Worm (Caenorhabditis elegans) whole organism, L2 larva: Measurements from ENCODE around the gene rnf-113.

Experiments used
- C34F6.9 ChIP-seq: fragments of 150-350 bp; optimal IDR thresholded peaks from 2 replicates; lab custom pipeline; 2014; ENCODE audit warnings: missing biosample characterization, missing genetic modification characterization
- F13H6.1 ChIP-seq: sonication (generic microtip); optimal IDR thresholded peaks from 2 replicates; lab custom pipeline; 2016; ENCODE audit warnings: missing genetic modification characterization, missing compliant biosample characterization
- R02D3.7 ChIP-seq: fragments of 150-350 bp; optimal IDR thresholded peaks from 2 replicates; lab custom pipeline; 2014; ENCODE audit warnings: missing biosample characterization, missing genetic modification characterization
- alr-1 ChIP-seq: fragments of 150-350 bp; optimal IDR thresholded peaks from 2 replicates; lab custom pipeline; 2014; ENCODE audit warnings: missing biosample characterization, missing genetic modification characterization
- ama-1 ChIP-seq: fragments of 150-350 bp; optimal IDR thresholded peaks from 2 replicates; lab custom pipeline; 2018; ENCODE audit warnings: inconsistent platforms
- blmp-1 ChIP-seq: sonication (generic microtip); optimal IDR thresholded peaks from 2 replicates; lab custom pipeline; 2017; ENCODE audit warnings: missing genetic modification characterization, mild to moderate bottlenecking, missing compliant biosample characterization, antibody characterized with exemption, moderate library complexity; ENCODE audit not compliant: insufficient read depth
- ceh-16 ChIP-seq: fragments of 150-350 bp; optimal IDR thresholded peaks from 2 replicates; lab custom pipeline; 2014; ENCODE audit warnings: missing biosample characterization, missing genetic modification characterization
- dmd-4 ChIP-seq: sonication (generic microtip); optimal IDR thresholded peaks from 2 replicates; lab custom pipeline; 2017; ENCODE audit warnings: missing biosample characterization, missing genetic modification characterization
- fos-1 ChIP-seq: fragments of 150-350 bp; optimal IDR thresholded peaks from 2 replicates; lab custom pipeline; 2014; ENCODE audit warnings: missing biosample characterization, missing genetic modification characterization
- lin-39 ChIP-seq: fragments of 150-350 bp; optimal IDR thresholded peaks from 2 replicates; lab custom pipeline; 2014; ENCODE audit warnings: missing biosample characterization, missing genetic modification reagents, missing genetic modification characterization
- lsy-2 ChIP-seq, 2 experiments: fragments of 150-350 bp in 1 of 2; sonication (generic microtip) in 1 of 2; optimal IDR thresholded peaks; 2 replicates each; lab custom pipeline; 2014 to 2017; ENCODE audit warnings: missing biosample characterization in 2 of 2, missing genetic modification characterization in 2 of 2
- mdl-1 ChIP-seq, 2 experiments: fragments of 150-350 bp in 1 of 2; sonication (generic microtip) in 1 of 2; optimal IDR thresholded peaks; 2 replicates each; lab custom pipeline; 2017; ENCODE audit warnings: missing biosample characterization in 2 of 2, missing genetic modification characterization in 2 of 2
- nhr-10 ChIP-seq: sonication (generic microtip); optimal IDR thresholded peaks from 2 replicates; lab custom pipeline; 2017; ENCODE audit warnings: missing biosample characterization, missing genetic modification characterization
- nhr-129 ChIP-seq: fragments of 150-350 bp; optimal IDR thresholded peaks from 2 replicates; lab custom pipeline; 2014; ENCODE audit warnings: missing biosample characterization, missing genetic modification characterization
- nhr-21 ChIP-seq: fragments of 150-350 bp; optimal IDR thresholded peaks from 2 replicates; lab custom pipeline; 2014; ENCODE audit warnings: missing biosample characterization, missing genetic modification characterization
- nhr-23 ChIP-seq: fragments of 150-350 bp; optimal IDR thresholded peaks from 2 replicates; lab custom pipeline; 2014; ENCODE audit warnings: missing biosample characterization, missing genetic modification reagents, missing genetic modification characterization
- nhr-25 ChIP-seq: fragments of 150-350 bp; sonication (generic microtip); optimal IDR thresholded peaks from 3 replicates; lab custom pipeline; 2014; ENCODE audit warnings: missing biosample characterization, missing genetic modification characterization
- nhr-6 ChIP-seq: fragments of 150-350 bp; optimal IDR thresholded peaks from 2 replicates; lab custom pipeline; 2014; ENCODE audit warnings: missing biosample characterization, missing genetic modification characterization
- nhr-77 ChIP-seq: fragments of 150-350 bp; optimal IDR thresholded peaks from 2 replicates; lab custom pipeline; 2014; ENCODE audit warnings: missing biosample characterization, missing genetic modification characterization
- sem-4 ChIP-seq: fragments of 150-350 bp; optimal IDR thresholded peaks from 2 replicates; lab custom pipeline; 2014; ENCODE audit warnings: missing biosample characterization, missing genetic modification reagents, missing genetic modification characterization
- skn-1 ChIP-seq: sonication (generic microtip); optimal IDR thresholded peaks from 2 replicates; lab custom pipeline; 2017; ENCODE audit warnings: missing biosample characterization, missing genetic modification characterization
- sma-3 ChIP-seq: sonication (generic microtip); optimal IDR thresholded peaks from 2 replicates; lab custom pipeline; 2016; ENCODE audit warnings: missing genetic modification reagents, missing genetic modification characterization, missing compliant biosample characterization
- sma-9 ChIP-seq, 2 experiments: fragments of 150-350 bp in 1 of 2; sonication (generic microtip) in 1 of 2; optimal IDR thresholded peaks; 2 replicates each; lab custom pipeline; 2014 to 2016; ENCODE audit warnings: missing genetic modification characterization in 2 of 2, mild to moderate bottlenecking in 1 of 2, missing biosample characterization in 1 of 2, missing compliant biosample characterization in 1 of 2, missing genetic modification reagents in 1 of 2, moderate library complexity in 1 of 2
- snpc-4 ChIP-seq: fragments of 150-350 bp; optimal IDR thresholded peaks from 2 replicates; lab custom pipeline; 2014; ENCODE audit warnings: missing biosample characterization, missing genetic modification characterization
- unc-55 ChIP-seq: fragments of 150-350 bp; sonication (generic microtip); optimal IDR thresholded peaks from 3 replicates; lab custom pipeline; 2014; ENCODE audit warnings: missing biosample characterization, missing genetic modification reagents, missing genetic modification characterization
- unc-62 ChIP-seq: fragments of 150-350 bp; optimal IDR thresholded peaks from 2 replicates; lab custom pipeline; 2014; ENCODE audit warnings: missing biosample characterization, missing genetic modification reagents, missing genetic modification characterization
- zag-1 ChIP-seq: fragments of 150-350 bp; optimal IDR thresholded peaks from 2 replicates; lab custom pipeline; 2014; ENCODE audit warnings: missing biosample characterization, missing genetic modification characterization
- ztf-1 ChIP-seq: fragments of 200-800 bp; sonication (Bioruptor generic); conservative IDR thresholded peaks from 2 replicates; pipeline ENCODE4 v1.3.6; 2022; ENCODE audit warnings: missing genetic modification characterization, missing compliant biosample characterization
- ztf-11 ChIP-seq: sonication (generic microtip); optimal IDR thresholded peaks from 2 replicates; lab custom pipeline; 2017; ENCODE audit warnings: missing biosample characterization, missing genetic modification characterization
- ztf-4 ChIP-seq: fragments of 150-350 bp; optimal IDR thresholded peaks from 2 replicates; lab custom pipeline; 2014; ENCODE audit warnings: missing biosample characterization, missing genetic modification characterization

The rnf-113 gene

DNA sequence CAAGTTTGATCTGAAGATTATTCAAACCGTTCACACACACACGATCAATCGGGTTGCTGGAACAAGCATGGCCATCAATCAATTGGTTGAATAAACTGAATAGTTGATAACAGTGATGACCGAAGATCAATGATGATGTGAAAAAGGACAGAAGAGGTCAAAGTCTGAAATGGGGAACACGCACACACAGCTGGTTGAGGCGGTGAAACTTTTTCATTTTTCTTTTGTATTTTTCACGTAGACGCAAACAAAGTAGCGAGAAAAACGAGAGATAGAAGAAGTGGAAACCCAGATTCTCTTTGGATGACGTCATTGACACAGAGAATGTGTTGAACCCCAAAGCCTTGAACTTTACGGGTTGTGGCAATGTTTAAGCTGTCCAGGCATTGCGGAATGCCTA lies 40.0 kb downstream of the rnf-113 start (continued):
- TF ChIP-seq ztf-4 (peak; percentile 76), sma-9 (GFP tag; optimal IDR thresholded peaks at IDR 0.05; lab: Kevin White, UChicago) (peak; percentile 91), sma-9 (tag; optimal IDR thresholded peaks at IDR 0.05; lab: Kevin White, UChicago) (no peak), dmd-4 (tag; lab: Kevin White, UChicago) (no peak)

DNA sequence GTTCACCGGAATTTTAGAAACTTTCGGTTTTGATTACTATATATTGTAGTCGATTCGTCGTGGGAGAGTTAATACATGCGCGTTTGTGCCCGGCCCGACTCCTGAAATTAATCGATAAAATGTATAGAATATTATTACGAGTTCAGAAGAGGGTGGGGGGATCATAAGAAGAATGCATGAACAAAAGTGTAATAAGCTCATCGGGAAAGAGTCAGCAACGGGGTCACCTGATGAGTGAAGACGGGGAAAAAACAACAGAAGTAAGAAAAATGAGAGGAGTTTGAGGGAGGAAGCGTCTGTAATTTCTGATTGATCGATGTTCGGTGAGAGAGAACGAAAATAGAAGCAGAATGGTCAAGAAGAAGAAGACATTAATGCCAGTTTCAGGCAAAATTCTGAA lies 41.3 kb downstream of the rnf-113 start, which contains the start of gene W09D10.4:
W09D10.4 (minus strand) TSS at position 101 of the 400 bp plus-strand sequence.
- TF ChIP-seq nhr-21 (tag; lab: Kevin White, UChicago) (no peak), sma-9 (GFP tag; optimal IDR thresholded peaks at IDR 0.05; lab: Kevin White, UChicago) (peak; percentile 32), sma-9 (tag; optimal IDR thresholded peaks at IDR 0.05; lab: Kevin White, UChicago) (no peak), ztf-11 (tag; lab: Kevin White, UChicago) (no peak), R02D3.7 (tag; lab: Kevin White, UChicago) (no peak), unc-62 (GFP tag; lab: Kevin White, UChicago) (no peak), nhr-129 (tag; lab: Kevin White, UChicago) (peak; percentile 10), unc-55 (GFP tag; lab: Kevin White, UChicago) (no peak), ama-1 (lab: Kevin White, UChicago) (no peak), mdl-1 (tag; optimal IDR thresholded peaks at IDR 0.05; lab: Kevin White, UChicago) (no peak), blmp-1 (no peak), ztf-1 (GFP tag; lab: Robert Waterston, UW) (no peak), nhr-77 (tag; lab: Kevin White, UChicago) (no peak), F13H6.1 (tag; lab: Kevin White, UChicago) (peak; percentile 20), alr-1 (tag; lab: Kevin White, UChicago) (no peak), lsy-2 (tag; optimal IDR thresholded peaks at IDR 0.05; lab: Kevin White, UChicago) (no peak), snpc-4 (tag; lab: Kevin White, UChicago) (no peak), ztf-4 (no peak)
- TF ChIP-seq, all 48 proteins: peak for 3

DNA sequence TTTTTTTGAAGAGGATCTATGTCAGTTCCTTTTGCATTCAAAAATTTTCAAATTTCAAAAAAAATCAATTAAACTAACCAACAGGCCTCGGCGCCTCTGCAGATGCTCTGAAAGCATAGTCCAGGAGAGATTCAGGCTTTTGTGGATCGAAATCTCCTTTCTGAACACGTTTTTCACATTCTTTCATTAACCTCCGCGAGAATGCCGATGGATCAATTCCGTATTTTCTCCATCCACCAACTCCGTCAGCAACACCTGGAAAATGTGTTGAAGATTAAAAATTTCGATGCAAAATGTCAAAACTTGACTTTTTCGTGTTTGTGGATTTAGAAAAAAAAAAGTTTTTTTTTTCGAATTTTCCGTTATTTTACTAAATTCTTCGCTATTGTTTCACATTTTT lies 42.9 kb downstream of the rnf-113 start:
- TF ChIP-seq zag-1 (no peak), nhr-23 (tag; lab: Kevin White, UChicago) (no peak), dmd-4 (tag; lab: Kevin White, UChicago) (no peak), nhr-25 (tag; lab: Kevin White, UChicago) (no peak)

DNA sequence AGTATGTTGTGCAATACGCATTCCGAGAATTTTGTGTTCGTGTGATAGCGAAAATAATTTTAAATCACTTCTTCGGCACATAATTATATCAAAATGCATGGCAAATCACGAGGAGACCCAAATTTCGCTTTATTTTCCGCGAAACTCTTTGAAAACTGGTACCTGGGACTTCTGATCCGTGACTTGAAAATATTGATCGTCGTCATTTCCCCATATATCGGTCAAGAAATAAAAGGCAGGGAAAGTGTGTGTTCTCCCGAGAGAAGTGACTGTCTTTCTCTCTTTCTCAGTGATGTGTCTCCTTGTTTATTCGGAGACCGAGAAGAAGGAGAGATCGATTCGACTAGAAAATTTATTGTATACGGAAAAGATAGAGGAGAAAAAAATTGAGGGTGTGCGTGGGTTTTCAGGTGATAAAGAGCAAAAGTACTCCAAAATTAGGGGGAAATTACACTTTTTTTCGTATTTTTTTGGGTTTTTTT lies 46.2 kb downstream of the rnf-113 start, which contains the start of gene W09D10.5:
W09D10.5 (minus strand) TSS at position 345 of the 482 bp plus-strand sequence.
- TF ChIP-seq sma-3 (peak; percentile 48), lsy-2 (tag; optimal IDR thresholded peaks at IDR 0.05; lab: Kevin White, UChicago) (peak in 1 of 2 experiments; percentile 36), nhr-10 (tag; lab: Kevin White, UChicago) (no peak), fos-1 (tag; lab: Kevin White, UChicago) (peak; percentile 70), F13H6.1 (tag; lab: Kevin White, UChicago) (peak; percentile 4), mdl-1 (tag; optimal IDR thresholded peaks at IDR 0.05; lab: Kevin White, UChicago) (no peak), nhr-21 (tag; lab: Kevin White, UChicago) (peak; percentile 34), C34F6.9 (tag; lab: Kevin White, UChicago) (no peak), nhr-6 (tag; lab: Kevin White, UChicago) (peak; percentile 3), ama-1 (lab: Kevin White, UChicago) (peak; percentile 16), ztf-4 (peak; percentile 32), nhr-129 (tag; lab: Kevin White, UChicago) (peak; percentile 26), ceh-16 (tag; lab: Kevin White, UChicago) (peak; percentile 24)

DNA sequence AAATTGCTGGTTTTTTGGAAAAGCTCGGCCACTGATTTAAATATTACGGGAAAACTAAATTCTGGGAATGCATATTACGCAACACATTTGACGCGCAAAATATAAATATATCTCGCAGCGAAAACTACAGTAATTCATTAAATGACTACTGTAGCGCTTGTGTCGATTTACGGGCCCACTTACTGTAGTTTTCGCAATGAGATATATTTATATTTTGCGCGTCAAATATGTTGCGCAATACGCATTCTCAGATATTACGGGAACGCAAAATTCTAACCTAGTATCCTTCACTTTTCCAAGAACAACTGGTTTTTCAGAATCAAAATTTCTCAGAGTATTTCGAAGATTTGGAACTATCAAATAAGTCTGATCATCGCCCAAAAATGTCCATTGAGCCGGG lies 47.8 kb downstream of the rnf-113 start:
- no peak for TF ChIP-seq skn-1 (tag; lab: Kevin White, UChicago)
- TF ChIP-seq R02D3.7 (tag; lab: Kevin White, UChicago), result no peak
- no peak for TF ChIP-seq nhr-129 (tag; lab: Kevin White, UChicago)
- TF ChIP-seq alr-1 (tag; lab: Kevin White, UChicago), result no peak
- TF ChIP-seq nhr-6 (tag; lab: Kevin White, UChicago), result no peak
- no peak for TF ChIP-seq nhr-10 (tag; lab: Kevin White, UChicago)
- TF ChIP-seq sem-4 (tag; lab: Kevin White, UChicago), result no peak
- TF ChIP-seq nhr-23 (tag; lab: Kevin White, UChicago), result no peak
- TF ChIP-seq lin-39 (tag; lab: Kevin White, UChicago), result no peak
- TF ChIP-seq ceh-16 (tag; lab: Kevin White, UChicago), result no peak
- TF ChIP-seq unc-55 (GFP tag; lab: Kevin White, UChicago), result no peak
- TF ChIP-seq ztf-4, result no peak
- TF ChIP-seq lsy-2 (tag; optimal IDR thresholded peaks at IDR 0.05; lab: Kevin White, UChicago), result no peak
